Worm (Caenorhabditis elegans) whole organism, L1 larva: ENCODE measurements around the gene F52C9.3.

Experiments used
- C16A3.4 ChIP-seq: fragments of 150-350 bp; optimal IDR thresholded peaks from 2 replicates; lab custom pipeline; 2014; ENCODE audit warnings: missing biosample characterization, missing genetic modification characterization
- F16B12.6 ChIP-seq: fragments of 150-350 bp; optimal IDR thresholded peaks from 2 replicates; lab custom pipeline; 2014; ENCODE audit warnings: missing biosample characterization, missing genetic modification characterization
- alr-1 ChIP-seq: fragments of 200-800 bp; sonication (Bioruptor generic); optimal IDR thresholded peaks from 2 replicates; lab custom pipeline; 2018; ENCODE audit warnings: borderline replicate concordance, mild to moderate bottlenecking, missing genetic modification characterization, missing compliant biosample characterization
- aly-2 ChIP-seq: fragments of 150-350 bp; optimal IDR thresholded peaks from 2 replicates; lab custom pipeline; 2014; ENCODE audit warnings: missing biosample characterization, missing genetic modification characterization
- blmp-1 ChIP-seq: fragments of 150-350 bp; optimal IDR thresholded peaks from 2 replicates; lab custom pipeline; 2014; ENCODE audit warnings: missing biosample characterization, missing genetic modification characterization
- ceh-63 ChIP-seq: fragments of 200-800 bp; sonication (Bioruptor generic); optimal IDR thresholded peaks from 2 replicates; lab custom pipeline; 2018; ENCODE audit warnings: mild to moderate bottlenecking, missing genetic modification characterization, missing compliant biosample characterization
- ceh-82 ChIP-seq, 3 experiments: fragments of 150-350 bp in 1 of 3; sonication (generic microtip) in 2 of 3; optimal IDR thresholded peaks; 2 replicates each; lab custom pipeline; 2014 to 2017; ENCODE audit warnings: missing biosample characterization in 3 of 3, missing genetic modification characterization in 3 of 3
- ceh-88 ChIP-seq: fragments of 200-800 bp; sonication (Bioruptor generic); IDR thresholded peaks from 2 replicates; pipeline ENCODE4 v1.3.6; 2022; ENCODE audit warnings: missing genetic modification characterization, missing compliant biosample characterization
- dpl-1 ChIP-seq, 3 experiments: fragments of 150-350 bp in 2 of 3; sonication (generic microtip) in 1 of 3; optimal IDR thresholded peaks; 2 replicates each; lab custom pipeline; 2014 to 2017; ENCODE audit warnings: missing biosample characterization in 3 of 3, missing genetic modification characterization in 3 of 3, missing genetic modification reagents in 3 of 3
- dsc-1 ChIP-seq: sonication (generic microtip); optimal IDR thresholded peaks from 2 replicates; lab custom pipeline; 2016; ENCODE audit warnings: mild to moderate bottlenecking, missing genetic modification characterization, missing compliant biosample characterization
- efl-1 ChIP-seq, 4 experiments: fragments of 150-350 bp; optimal IDR thresholded peaks in 3 of 4; peaks in 1 of 4; 1 replicate in 1 of 4; 2 replicates in 3 of 4; lab custom pipeline; 2014; ENCODE audit warnings: missing biosample characterization in 2 of 4, missing genetic modification characterization in 2 of 4, missing genetic modification reagents in 2 of 4
- egl-27 ChIP-seq, 2 experiments: fragments of 150-350 bp in 1 of 2; sonication (generic microtip); optimal IDR thresholded peaks; 3 replicates each; lab custom pipeline; 2017 to 2018; ENCODE audit warnings: missing biosample characterization in 2 of 2, missing genetic modification characterization in 2 of 2, missing genetic modification reagents in 2 of 2
- elt-2 ChIP-seq: sonication (generic microtip); optimal IDR thresholded peaks from 2 replicates; lab custom pipeline; 2016; ENCODE audit warnings: missing genetic modification characterization, mild to moderate bottlenecking, inconsistent platforms, missing compliant biosample characterization, missing genetic modification reagents
- elt-3 ChIP-seq, 6 experiments: fragments of 150-350 bp in 1 of 6; sonication (generic microtip); optimal IDR thresholded peaks; 2 replicates each; lab custom pipeline; 2017 to 2018; ENCODE audit warnings: missing biosample characterization in 6 of 6, missing genetic modification characterization in 6 of 6, inconsistent platforms in 1 of 6
- fkh-10 ChIP-seq: sonication (generic microtip); optimal IDR thresholded peaks from 2 replicates; lab custom pipeline; 2017; ENCODE audit warnings: missing biosample characterization, missing genetic modification reagents, missing genetic modification characterization
- fkh-4 ChIP-seq: sonication (generic microtip); optimal IDR thresholded peaks from 2 replicates; lab custom pipeline; 2016; ENCODE audit warnings: missing compliant biosample characterization, missing genetic modification characterization, borderline replicate concordance
- fkh-8 ChIP-seq: sonication (generic microtip); optimal IDR thresholded peaks from 2 replicates; lab custom pipeline; 2016; ENCODE audit warnings: mild to moderate bottlenecking, missing genetic modification characterization, missing compliant biosample characterization
- fos-1 ChIP-seq: fragments of 150-350 bp; optimal IDR thresholded peaks from 2 replicates; lab custom pipeline; 2014; ENCODE audit warnings: missing biosample characterization, missing genetic modification characterization
- hlh-4 ChIP-seq: sonication (generic microtip); optimal IDR thresholded peaks from 2 replicates; lab custom pipeline; 2016; ENCODE audit warnings: mild to moderate bottlenecking, missing genetic modification characterization, missing compliant biosample characterization
- irx-1 ChIP-seq: sonication (generic microtip); optimal IDR thresholded peaks from 2 replicates; lab custom pipeline; 2016; ENCODE audit warnings: missing genetic modification characterization, missing compliant biosample characterization
- jun-1 ChIP-seq: fragments of 150-350 bp; optimal IDR thresholded peaks from 2 replicates; lab custom pipeline; 2014; ENCODE audit warnings: missing biosample characterization, missing genetic modification reagents, missing genetic modification characterization
- lin-13 ChIP-seq: fragments of 150-350 bp; optimal IDR thresholded peaks from 2 replicates; lab custom pipeline; 2014; ENCODE audit warnings: missing biosample characterization, missing genetic modification reagents, missing genetic modification characterization
- lin-14 ChIP-seq: fragments of 200-800 bp; sonication (Bioruptor generic); optimal IDR thresholded peaks from 2 replicates; lab custom pipeline; 2018; ENCODE audit warnings: mild to moderate bottlenecking, missing genetic modification characterization, moderate library complexity, missing compliant biosample characterization
- lin-35 ChIP-seq, 2 experiments: fragments of 150-350 bp; optimal IDR thresholded peaks; 2 replicates each; lab custom pipeline; 2014; ENCODE audit warnings: missing biosample characterization in 2 of 2, missing genetic modification characterization in 2 of 2, missing genetic modification reagents in 2 of 2
- lin-39 ChIP-seq: fragments of 150-350 bp; optimal IDR thresholded peaks from 2 replicates; lab custom pipeline; 2014; ENCODE audit warnings: missing biosample characterization, missing genetic modification reagents, missing genetic modification characterization
- lsy-2 ChIP-seq, 2 experiments: fragments of 150-350 bp; optimal IDR thresholded peaks; 2 replicates each; lab custom pipeline; 2014; ENCODE audit warnings: missing biosample characterization in 2 of 2, missing genetic modification characterization in 2 of 2
- mdl-1 ChIP-seq, 2 experiments: fragments of 150-350 bp; optimal IDR thresholded peaks; 2 replicates each; lab custom pipeline; 2014 to 2017; ENCODE audit warnings: missing biosample characterization in 2 of 2, missing genetic modification characterization in 2 of 2, inconsistent platforms in 1 of 2
- mep-1 ChIP-seq: fragments of 150-350 bp; optimal IDR thresholded peaks from 2 replicates; lab custom pipeline; 2014; ENCODE audit warnings: missing biosample characterization, missing genetic modification characterization
- nhr-12 ChIP-seq: sonication (generic microtip); optimal IDR thresholded peaks from 2 replicates; lab custom pipeline; 2017; ENCODE audit warnings: missing biosample characterization, missing genetic modification characterization
- nhr-19 ChIP-seq: fragments of 200-800 bp; sonication (Bioruptor generic); conservative IDR thresholded peaks from 2 replicates; pipeline ENCODE4 v1.3.6; 2022; ENCODE audit warnings: missing genetic modification characterization, missing compliant biosample characterization
- nhr-20 ChIP-seq: sonication (generic microtip); optimal IDR thresholded peaks from 2 replicates; lab custom pipeline; 2016; ENCODE audit warnings: mild to moderate bottlenecking, missing genetic modification characterization, missing compliant biosample characterization
- nhr-237 ChIP-seq: fragments of 150-350 bp; optimal IDR thresholded peaks from 2 replicates; lab custom pipeline; 2014; ENCODE audit warnings: missing biosample characterization, missing genetic modification characterization
- nhr-47 ChIP-seq: sonication (generic microtip); optimal IDR thresholded peaks from 2 replicates; lab custom pipeline; 2016; ENCODE audit warnings: mild to moderate bottlenecking, missing genetic modification characterization, moderate library complexity, missing compliant biosample characterization
- nhr-71 ChIP-seq: sonication (generic microtip); optimal IDR thresholded peaks from 2 replicates; lab custom pipeline; 2016; ENCODE audit warnings: mild to moderate bottlenecking, missing genetic modification characterization, moderate library complexity, missing compliant biosample characterization
- nhr-76 ChIP-seq: sonication (generic microtip); optimal IDR thresholded peaks from 2 replicates; lab custom pipeline; 2017; ENCODE audit warnings: missing biosample characterization, missing genetic modification characterization
- nhr-77 ChIP-seq: fragments of 150-350 bp; optimal IDR thresholded peaks from 2 replicates; lab custom pipeline; 2014; ENCODE audit warnings: missing biosample characterization, missing genetic modification characterization
- nhr-90 ChIP-seq: sonication (generic microtip); optimal IDR thresholded peaks from 2 replicates; lab custom pipeline; 2016; ENCODE audit warnings: mild to moderate bottlenecking, missing genetic modification characterization, missing compliant biosample characterization; ENCODE audit not compliant: poor library complexity
- pag-3 ChIP-seq: sonication (generic microtip); optimal IDR thresholded peaks from 2 replicates; lab custom pipeline; 2017; ENCODE audit warnings: missing genetic modification characterization, mild to moderate bottlenecking, missing compliant biosample characterization, antibody characterized with exemption, borderline replicate concordance; ENCODE audit not compliant: insufficient read depth
- rnt-1 ChIP-seq: sonication (generic microtip); optimal IDR thresholded peaks from 2 replicates; lab custom pipeline; 2016; ENCODE audit warnings: mild to moderate bottlenecking, missing genetic modification characterization, moderate library complexity, missing compliant biosample characterization
- skn-1 ChIP-seq: fragments of 150-350 bp; optimal IDR thresholded peaks from 2 replicates; lab custom pipeline; 2014; ENCODE audit warnings: missing biosample characterization, missing genetic modification characterization
- snu-23 ChIP-seq: sonication (generic microtip); optimal IDR thresholded peaks from 2 replicates; lab custom pipeline; 2016; ENCODE audit warnings: missing genetic modification characterization, missing compliant biosample characterization
- swsn-7 ChIP-seq: sonication (generic microtip); optimal IDR thresholded peaks from 2 replicates; lab custom pipeline; 2016; ENCODE audit warnings: missing genetic modification characterization, missing compliant biosample characterization
- unc-30 ChIP-seq: sonication (generic microtip); optimal IDR thresholded peaks from 2 replicates; lab custom pipeline; 2017; ENCODE audit warnings: missing biosample characterization, missing genetic modification characterization
- vab-15 ChIP-seq: sonication (generic microtip); optimal IDR thresholded peaks from 2 replicates; lab custom pipeline; 2017; ENCODE audit warnings: missing genotype, mild to moderate bottlenecking, missing genetic modification characterization, missing compliant biosample characterization
- xbp-1 ChIP-seq: sonication (generic microtip); optimal IDR thresholded peaks from 2 replicates; lab custom pipeline; 2016; ENCODE audit warnings: missing genetic modification characterization, missing compliant biosample characterization
- zip-4 ChIP-seq: fragments of 200-800 bp; sonication (Bioruptor generic); optimal IDR thresholded peaks from 2 replicates; lab custom pipeline; 2018; ENCODE audit warnings: mild to moderate bottlenecking, missing genetic modification characterization, moderate library complexity, missing compliant biosample characterization
- ztf-4 ChIP-seq: fragments of 150-350 bp; optimal IDR thresholded peaks from 2 replicates; lab custom pipeline; 2014; ENCODE audit warnings: missing biosample characterization, missing genetic modification characterization

F52C9.3 gene

DNA sequence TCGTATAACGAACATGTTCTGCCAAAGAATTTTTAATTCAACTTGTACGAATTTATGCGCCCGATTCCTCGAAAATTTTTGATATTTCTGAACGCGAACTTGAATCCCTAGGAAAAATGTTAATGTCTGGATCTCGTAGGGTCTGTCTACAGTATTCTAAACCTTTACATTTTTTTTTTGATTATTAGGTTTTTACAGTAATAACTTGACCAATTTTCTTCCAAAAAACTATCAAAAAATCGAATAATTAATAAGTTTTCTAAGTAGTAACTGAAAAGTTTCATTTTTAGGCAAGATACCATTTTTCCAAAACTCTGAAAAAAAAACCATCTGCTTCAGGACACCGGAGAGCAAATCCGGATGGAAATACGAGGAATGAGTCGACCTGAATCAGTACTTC, 27.4 kb upstream of the F52C9.3 start:
- TF ChIP-seq jun-1 (tag; lab: Kevin White, UChicago) (no peak), nhr-71 (tag; lab: Kevin White, UChicago) (no peak), fkh-10 (GFP tag; lab: Kevin White, UChicago) (no peak), lin-13 (GFP tag; lab: Kevin White, UChicago) (no peak), nhr-90 (tag; lab: Kevin White, UChicago) (no peak), xbp-1 (no peak), F16B12.6 (tag; lab: Kevin White, UChicago) (no peak), aly-2 (tag; lab: Kevin White, UChicago) (no peak), unc-30 (tag; lab: Kevin White, UChicago) (no peak), snu-23 (GFP tag; lab: Kevin White, UChicago) (no peak), nhr-237 (tag; lab: Kevin White, UChicago) (no peak), dpl-1 (GFP tag; optimal IDR thresholded peaks at IDR 0.05; lab: Kevin White, UChicago) (no peak), ceh-88 (no peak), skn-1 (tag; lab: Kevin White, UChicago) (no peak), nhr-19 (no peak), fkh-4 (tag; lab: Kevin White, UChicago) (no peak), nhr-12 (tag; lab: Kevin White, UChicago) (no peak), hlh-4 (tag; lab: Kevin White, UChicago) (no peak)

ce11 chrIII:5294867-5295266, 26.8 kb upstream of the F52C9.3 start:
- TF ChIP-seq skn-1 (tag; lab: Kevin White, UChicago), result peak; percentile 59
- peak; percentile 40 for TF ChIP-seq elt-2
- peak; percentile 12 for TF ChIP-seq nhr-76 (tag; lab: Kevin White, UChicago)
- TF ChIP-seq efl-1 (optimal IDR thresholded peaks at IDR 0.05; lab: Kevin White, UChicago), result peak; percentile 45 to 61
- peak; percentile 36 to 93 for TF ChIP-seq efl-1 (GFP tag; optimal IDR thresholded peaks at IDR 0.05 in 1 of 2; lab: Kevin White, UChicago)
- peak; percentile 65 for TF ChIP-seq swsn-7
- peak; percentile 81 for TF ChIP-seq nhr-19
- peak; percentile 74 for TF ChIP-seq nhr-47
- TF ChIP-seq blmp-1, result peak; percentile 7
- TF ChIP-seq egl-27 (tag; optimal IDR thresholded peaks at IDR 0.05; lab: Kevin White, UChicago), result no peak
- TF ChIP-seq fkh-8 (tag; lab: Kevin White, UChicago), result peak; percentile 28
- peak; percentile 83 for TF ChIP-seq nhr-71 (tag; lab: Kevin White, UChicago)
- TF ChIP-seq lin-14 (GFP tag; lab: Kevin White, UChicago), result peak; percentile 81
- TF ChIP-seq elt-3 (tag; optimal IDR thresholded peaks at IDR 0.05; lab: Kevin White, UChicago), result peak in 1 of 6 experiments; percentile 8
- no peak for TF ChIP-seq nhr-20 (tag; lab: Kevin White, UChicago)
- peak; percentile 76 for TF ChIP-seq dsc-1 (tag; lab: Kevin White, UChicago)
- no peak for TF ChIP-seq alr-1 (tag; lab: Kevin White, UChicago)
- peak; percentile 25 to 46 (median 34) for TF ChIP-seq ceh-82 (tag; optimal IDR thresholded peaks at IDR 0.05; lab: Kevin White, UChicago)
- TF ChIP-seq fos-1, result no peak
- TF ChIP-seq snu-23 (GFP tag; lab: Kevin White, UChicago), result peak; percentile 83
- peak; percentile 27 for TF ChIP-seq vab-15 (tag; lab: Kevin White, UChicago)
- TF ChIP-seq nhr-90 (tag; lab: Kevin White, UChicago), result peak; percentile 62
- TF ChIP-seq lsy-2 (tag; optimal IDR thresholded peaks at IDR 0.05; lab: Kevin White, UChicago), result peak; percentile 55 to 63
- TF ChIP-seq rnt-1 (tag; lab: Kevin White, UChicago), result peak; percentile 81
- TF ChIP-seq irx-1 (tag; lab: Kevin White, UChicago), result peak; percentile 33
- peak; percentile 40 for TF ChIP-seq C16A3.4
- peak; percentile 32 for TF ChIP-seq nhr-77
- TF ChIP-seq jun-1 (tag; lab: Kevin White, UChicago), result no peak
- TF ChIP-seq dpl-1 (GFP tag; optimal IDR thresholded peaks at IDR 0.05; lab: Kevin White, UChicago), result peak; percentile 12 to 43 (median 26)
- peak; percentile 43 for TF ChIP-seq lin-39
- no peak for TF ChIP-seq nhr-237 (tag; lab: Kevin White, UChicago)
- peak; percentile 43 to 61 for TF ChIP-seq lin-35 (GFP tag; optimal IDR thresholded peaks at IDR 0.05; lab: Kevin White, UChicago)
- peak; percentile 52 for TF ChIP-seq ztf-4 (tag; lab: Kevin White, UChicago)
- TF ChIP-seq mdl-1 (tag; optimal IDR thresholded peaks at IDR 0.05; lab: Kevin White, UChicago), result peak in 1 of 2 experiments; percentile 37
- TF ChIP-seq fkh-10 (GFP tag; lab: Kevin White, UChicago), result no peak
- peak; percentile 34 for TF ChIP-seq zip-4 (GFP tag; lab: Kevin White, UChicago)
- TF ChIP-seq ceh-63 (GFP tag; lab: Kevin White, UChicago), result peak; percentile 39
- TF ChIP-seq pag-3 (tag; lab: Kevin White, UChicago), result no peak
- TF ChIP-seq ceh-88, result 0 out of 2 replicates have a peak, but pooled peaks have one; percentile 8
- peak; percentile 64 for TF ChIP-seq mep-1 (tag; lab: Kevin White, UChicago)
- peak; percentile 57 for TF ChIP-seq xbp-1
